Fruit fly (Drosophila melanogaster) whole organism, wandering third instar larva: ENCODE results near the gene CG10336.

Experiments used
- Abd-B ChIP-seq: fragments of >200 bp; optimal IDR thresholded peaks from 2 replicates; lab custom pipeline; 2017; ENCODE audit warnings: missing biosample characterization, missing genetic modification characterization
- CG32264 ChIP-seq: fragments of 200-800 bp; sonication (Bioruptor generic); optimal IDR thresholded peaks from 2 replicates; lab custom pipeline; 2016; ENCODE audit warnings: missing biosample characterization, missing genetic modification characterization
- CG9705 ChIP-seq: fragments of 200-800 bp; sonication (Bioruptor generic); optimal IDR thresholded peaks from 2 replicates; lab custom pipeline; 2018; ENCODE audit warnings: missing biosample characterization, mild to moderate bottlenecking, missing genetic modification characterization
- CrebA ChIP-seq: fragments of 200-800 bp; sonication (Bioruptor generic); optimal IDR thresholded peaks from 2 replicates; lab custom pipeline; 2016; ENCODE audit warnings: missing biosample characterization, mild to moderate bottlenecking, missing genetic modification characterization, borderline replicate concordance
- Dfd ChIP-seq: fragments of >200 bp; optimal IDR thresholded peaks from 2 replicates; lab custom pipeline; 2017; ENCODE audit warnings: missing biosample characterization, missing genetic modification characterization
- Dif ChIP-seq: fragments of 200-275, 200-300 bp; sonication (Bioruptor generic); optimal IDR thresholded peaks from 2 replicates; lab custom pipeline; 2018; ENCODE audit warnings: missing biosample characterization, missing genetic modification characterization; ENCODE audit not compliant: partially characterized antibody
- HLH106 ChIP-seq: fragments of 200-800 bp; optimal IDR thresholded peaks from 3 replicates; lab custom pipeline; 2019; ENCODE audit warnings: missing biosample characterization, mild to moderate bottlenecking, missing genetic modification characterization, moderate library complexity
- Hnf4 ChIP-seq: fragments of 200-800 bp; sonication (Bioruptor generic); optimal IDR thresholded peaks from 2 replicates; lab custom pipeline; 2016; ENCODE audit warnings: missing biosample characterization, mild to moderate bottlenecking, missing genetic modification characterization
- Hr78 ChIP-seq: fragments of >200 bp; optimal IDR thresholded peaks from 2 replicates; lab custom pipeline; 2017; ENCODE audit warnings: missing biosample characterization, missing genetic modification characterization
- Hr83 ChIP-seq: fragments of 200-300 bp; sonication (Bioruptor generic); optimal IDR thresholded peaks from 2 replicates; lab custom pipeline; 2016; ENCODE audit warnings: missing biosample characterization, mild to moderate bottlenecking, missing genetic modification characterization, moderate library complexity; ENCODE audit not compliant: poor library complexity, severe bottlenecking
- Mio ChIP-seq: sonication (Bioruptor generic); optimal IDR thresholded peaks from 2 replicates; lab custom pipeline; 2016; ENCODE audit warnings: missing biosample characterization, missing genetic modification characterization
- Myc ChIP-seq: fragments of >200 bp; optimal IDR thresholded peaks from 2 replicates; lab custom pipeline; 2017
- N ChIP-seq: fragments of >200 bp; optimal IDR thresholded peaks from 2 replicates; lab custom pipeline; 2018; ENCODE audit warnings: missing biosample characterization, missing external identifiers, missing genetic modification characterization
- OdsH ChIP-seq: fragments of 200-800 bp; sonication (Bioruptor generic); optimal IDR thresholded peaks from 2 replicates; lab custom pipeline; 2016; ENCODE audit warnings: missing biosample characterization, mild to moderate bottlenecking, missing genetic modification characterization
- Rel ChIP-seq, 2 experiments: fragments of 200-800 bp; sonication (Bioruptor generic) in 1 of 2; optimal IDR thresholded peaks; 2 replicates in 1 of 2; 3 replicates in 1 of 2; lab custom pipeline; 2016 to 2019; ENCODE audit warnings: mild to moderate bottlenecking in 2 of 2, missing biosample characterization in 2 of 2, missing genetic modification characterization in 2 of 2, moderate library complexity in 1 of 2
- Vsx2 ChIP-seq: fragments of 200-300, 225-300 bp; sonication (Bioruptor generic); optimal IDR thresholded peaks from 2 replicates; lab custom pipeline; 2018; ENCODE audit warnings: missing biosample characterization, missing genetic modification characterization; ENCODE audit not compliant: partially characterized antibody
- dmrt93B ChIP-seq: fragments of 200-800 bp; sonication (Bioruptor generic); optimal IDR thresholded peaks from 2 replicates; lab custom pipeline; 2018; ENCODE audit warnings: missing biosample characterization, mild to moderate bottlenecking, missing genetic modification characterization
- dsf ChIP-seq: sonication (Bioruptor generic); optimal IDR thresholded peaks from 2 replicates; lab custom pipeline; 2016; ENCODE audit warnings: missing biosample characterization, missing genetic modification characterization, borderline replicate concordance
- foxo ChIP-seq, 2 experiments: fragments of 200-800 bp; sonication (Bioruptor generic); optimal IDR thresholded peaks; 2 replicates in 1 of 2; 3 replicates in 1 of 2; lab custom pipeline; 2016 to 2017; ENCODE audit warnings: missing biosample characterization in 2 of 2, missing genetic modification characterization in 2 of 2
- fru ChIP-seq: fragments of 200-800 bp; sonication (Bioruptor generic); optimal IDR thresholded peaks from 3 replicates; lab custom pipeline; 2016; ENCODE audit warnings: missing biosample characterization, mild to moderate bottlenecking, missing genetic modification characterization
- h ChIP-seq: fragments of 200-800 bp; sonication (Bioruptor generic); optimal IDR thresholded peaks from 3 replicates; lab custom pipeline; 2016; ENCODE audit warnings: missing biosample characterization, mild to moderate bottlenecking, missing genetic modification characterization
- jim ChIP-seq: fragments of 175-275, 200-325 bp; sonication (Bioruptor generic); optimal IDR thresholded peaks from 2 replicates; lab custom pipeline; 2016; ENCODE audit warnings: missing biosample characterization, mild to moderate bottlenecking, missing genetic modification characterization
- lola ChIP-seq: fragments of >200 bp; optimal IDR thresholded peaks from 2 replicates; lab custom pipeline; 2017; ENCODE audit warnings: missing biosample characterization, missing genetic modification characterization
- pan ChIP-seq: fragments of >200 bp; optimal IDR thresholded peaks from 2 replicates; lab custom pipeline; 2017
- psq ChIP-seq: fragments of 200-800 bp; sonication (Bioruptor generic); optimal IDR thresholded peaks from 3 replicates; lab custom pipeline; 2017; ENCODE audit warnings: missing biosample characterization, mild to moderate bottlenecking, missing genetic modification characterization, moderate library complexity
- sage ChIP-seq: fragments of 200-800 bp; sonication (Bioruptor generic); optimal IDR thresholded peaks from 2 replicates; lab custom pipeline; 2016; ENCODE audit warnings: missing biosample characterization, mild to moderate bottlenecking, missing genetic modification characterization
- sv ChIP-seq: fragments of 200-800 bp; sonication (Bioruptor generic); optimal IDR thresholded peaks from 3 replicates; lab custom pipeline; 2016; ENCODE audit warnings: missing biosample characterization, missing genetic modification characterization
- tai ChIP-seq: sonication (Bioruptor generic); optimal IDR thresholded peaks from 2 replicates; lab custom pipeline; 2016; ENCODE audit warnings: missing biosample characterization, missing genetic modification characterization
- woc ChIP-seq: sonication (Bioruptor generic); optimal IDR thresholded peaks from 2 replicates; lab custom pipeline; 2016; ENCODE audit warnings: missing biosample characterization, mild to moderate bottlenecking, missing genetic modification characterization

Gene CG10336

DNA sequence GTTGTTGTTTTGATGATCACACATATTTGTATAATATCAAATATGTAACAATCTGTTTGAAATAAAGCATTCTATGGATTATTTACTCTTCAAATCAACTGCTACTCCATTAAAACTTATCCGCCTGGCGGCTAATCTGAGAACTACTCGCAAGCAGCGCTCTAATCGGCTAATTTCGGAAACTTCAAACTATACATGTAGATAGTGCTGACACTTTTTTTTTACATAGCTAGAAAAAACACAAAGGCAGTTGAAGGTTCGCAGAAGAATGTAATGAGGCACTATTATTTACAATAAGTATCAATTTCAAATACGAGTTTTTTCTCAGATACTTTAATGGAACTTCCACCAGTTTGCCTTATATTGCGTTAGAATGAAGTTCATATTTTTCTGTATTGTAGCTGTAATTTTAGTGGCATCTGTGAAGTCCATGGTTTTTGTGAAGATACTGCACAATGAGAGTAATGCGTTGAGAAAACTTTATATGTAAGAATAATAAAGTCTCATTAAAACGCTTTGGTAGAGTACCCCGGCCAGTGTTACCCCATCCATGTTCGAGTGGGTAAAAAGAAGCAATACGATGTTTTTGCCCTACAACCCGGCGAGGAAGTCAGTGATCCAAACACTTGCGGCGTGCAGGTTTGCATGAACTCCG is 23.2 kb upstream of the CG10336 start:
- TF ChIP-seq CG32264 (GFP tag; lab: Kevin White, UChicago) (no peak), foxo (GFP tag; optimal IDR thresholded peaks at IDR 0.05; lab: Kevin White, UChicago) (peak in 1 of 2 experiments; percentile 47), psq (GFP tag; lab: Kevin White, UChicago) (peak; percentile 3), Rel (GFP tag; optimal IDR thresholded peaks at IDR 0.05; lab: Kevin White, UChicago) (no peak), Rel (tag; optimal IDR thresholded peaks at IDR 0.05; lab: Kevin White, UChicago) (no peak), CG9705 (GFP tag; lab: Kevin White, UChicago) (peak; percentile 18), Hnf4 (no peak), Vsx2 (GFP tag; lab: Kevin White, UChicago) (no peak), CrebA (GFP tag; lab: Kevin White, UChicago) (no peak), dmrt93B (GFP tag; lab: Kevin White, UChicago) (peak; percentile 10), Myc (lab: Kevin White, UChicago) (peak; percentile 97), Hr78 (no peak), pan (lab: Kevin White, UChicago) (no peak), woc (GFP tag; lab: Kevin White, UChicago) (no peak), N (GFP tag; lab: Kevin White, UChicago) (no peak), OdsH (GFP tag; lab: Kevin White, UChicago) (peak; percentile 31), Hr83 (GFP tag; lab: Kevin White, UChicago) (peak; percentile 38), HLH106 (peak; percentile 34), sv (GFP tag; lab: Kevin White, UChicago) (peak; percentile 17)

DNA sequence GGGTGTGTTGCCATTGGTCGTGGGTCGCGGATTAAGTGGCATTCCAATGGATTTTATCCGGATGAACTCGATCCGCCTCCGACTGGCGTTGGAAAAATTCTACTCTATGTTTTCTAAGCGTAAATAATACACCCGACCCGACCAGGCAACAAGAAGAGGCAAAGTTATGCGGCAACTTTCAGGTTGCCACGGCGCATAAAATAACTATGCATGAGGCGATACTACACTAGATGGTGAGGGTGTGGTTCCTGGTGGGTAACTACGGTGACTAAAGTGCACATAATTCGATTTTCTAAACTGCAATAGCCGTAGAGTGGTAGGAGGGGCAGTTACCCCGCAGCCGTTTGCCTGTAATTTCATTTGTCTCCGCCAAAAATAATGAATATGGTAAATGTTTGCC is 18.2 kb upstream of the CG10336 start, which contains the start of gene CG43338:
CG43338 (minus strand) TSS at position 101 of the 400 bp plus-strand sequence.
- no peak for TF ChIP-seq h (GFP tag; lab: Kevin White, UChicago)
- TF ChIP-seq dsf (GFP tag; lab: Kevin White, UChicago): no peak
- TF ChIP-seq tai (GFP tag; lab: Kevin White, UChicago): no peak
- no peak for TF ChIP-seq psq (GFP tag; lab: Kevin White, UChicago)

DNA sequence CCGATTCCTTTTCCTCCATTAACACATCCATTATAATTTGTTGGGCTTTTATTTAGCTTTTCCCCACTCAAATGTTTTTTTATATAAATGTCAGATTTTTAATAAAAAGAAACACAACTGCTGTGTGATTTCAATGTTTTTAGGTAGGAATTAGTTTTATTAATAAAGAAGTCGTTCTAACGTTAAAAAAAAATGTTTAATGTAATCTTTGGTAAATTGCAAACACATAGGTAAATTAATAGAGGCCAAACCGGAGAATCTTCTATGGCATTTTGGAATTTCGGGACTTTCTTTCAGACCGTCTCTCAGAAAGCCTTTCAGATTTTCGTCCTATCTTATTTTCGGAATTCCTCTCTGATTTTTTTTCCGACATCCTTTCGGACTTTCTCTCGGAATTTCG is 16.1 kb upstream of the CG10336 start, which contains the start of gene CG43339:
CG43339 (minus strand) TSS at position 101 of the 400 bp plus-strand sequence.
- TF ChIP-seq sv (GFP tag; lab: Kevin White, UChicago): no peak
- no peak for TF ChIP-seq woc (GFP tag; lab: Kevin White, UChicago)
- TF ChIP-seq CG32264 (GFP tag; lab: Kevin White, UChicago): no peak
- TF ChIP-seq Hnf4: no peak
- TF ChIP-seq jim (GFP tag; lab: Kevin White, UChicago): no peak
- TF ChIP-seq Abd-B (GFP tag; lab: Kevin White, UChicago): no peak
- TF ChIP-seq Dfd (GFP tag; lab: Kevin White, UChicago): no peak
- no peak for TF ChIP-seq Dif (GFP tag; lab: Kevin White, UChicago)
- TF ChIP-seq sage (GFP tag; lab: Kevin White, UChicago): no peak

DNA sequence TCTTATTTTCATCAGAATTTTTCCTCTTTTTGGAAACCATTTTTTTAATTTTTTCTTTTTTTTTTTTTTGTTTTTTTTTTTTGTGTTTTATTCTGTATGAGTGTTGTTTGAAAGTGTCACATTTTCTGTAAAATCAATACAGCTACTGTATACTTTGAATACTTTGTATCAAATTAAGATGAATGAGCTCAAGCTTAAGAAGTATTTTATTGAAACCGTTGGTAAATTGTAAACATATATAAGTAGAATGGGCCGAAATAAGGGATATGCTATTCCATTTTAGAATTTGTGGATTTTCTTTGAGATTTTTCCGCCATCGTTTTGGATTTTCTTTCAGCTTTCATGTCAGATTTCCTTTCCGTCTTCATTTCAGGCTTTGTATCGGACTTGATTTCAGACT is 14.3 kb upstream of the CG10336 start, which contains the start of gene Mst36Fb:
Mst36Fb (minus strand) TSS at position 101 of the 400 bp plus-strand sequence.
- no peak for TF ChIP-seq lola (GFP tag; lab: Kevin White, UChicago)
- no peak for TF ChIP-seq fru (GFP tag; lab: Kevin White, UChicago)
- TF ChIP-seq Mio (GFP tag; lab: Kevin White, UChicago): no peak
- TF ChIP-seq Abd-B (GFP tag; lab: Kevin White, UChicago): no peak
- no peak for TF ChIP-seq N (GFP tag; lab: Kevin White, UChicago)
- no peak for TF ChIP-seq CG32264 (GFP tag; lab: Kevin White, UChicago)
- TF ChIP-seq Dif (GFP tag; lab: Kevin White, UChicago): no peak
- no peak for TF ChIP-seq CG9705 (GFP tag; lab: Kevin White, UChicago)
- no peak for TF ChIP-seq pan (lab: Kevin White, UChicago)
- TF ChIP-seq Hnf4: no peak
- TF ChIP-seq Vsx2 (GFP tag; lab: Kevin White, UChicago): no peak
- no peak for TF ChIP-seq Myc (lab: Kevin White, UChicago)
